Fruit fly (Drosophila melanogaster) whole organism, embryonic: ENCODE results near the gene pigs.

Experiments used
- Awh ChIP-seq: fragments of 200-800 bp; sonication (Bioruptor generic); IDR thresholded peaks from 2 replicates; pipeline ENCODE4, ENCODE4 v1.3.6; 2022; ENCODE audit warnings: missing biosample characterization, missing genetic modification characterization
- B-H2 ChIP-seq: fragments of 200-800 bp; sonication (Bioruptor generic); optimal IDR thresholded peaks from 2 replicates; lab custom pipeline; 2018; ENCODE audit warnings: missing biosample characterization, mild to moderate bottlenecking, missing genetic modification characterization
- CG10431 ChIP-seq: fragments of 200-800 bp; sonication (Bioruptor generic); optimal IDR thresholded peaks from 3 replicates; lab custom pipeline; 2018; ENCODE audit warnings: missing biosample characterization, mild to moderate bottlenecking, missing genetic modification characterization
- CG12769 ChIP-seq: fragments of 200-800 bp; sonication (Bioruptor generic); optimal IDR thresholded peaks from 2 replicates; lab custom pipeline; 2019; ENCODE audit warnings: missing biosample characterization, mild to moderate bottlenecking, missing genetic modification characterization, moderate library complexity
- CG14860 ChIP-seq: fragments of 200-800 bp; sonication (Bioruptor generic); IDR thresholded peaks from 3 replicates; pipeline ENCODE4 v1.3.6; 2022; ENCODE audit warnings: missing biosample characterization, missing genetic modification characterization; ENCODE audit not compliant: partially characterized antibody
- CG1603 ChIP-seq: fragments of 200-800 bp; sonication (Bioruptor generic); optimal IDR thresholded peaks from 2 replicates; lab custom pipeline; 2019; ENCODE audit warnings: missing biosample characterization, mild to moderate bottlenecking, missing genetic modification characterization, moderate library complexity
- CG2678 ChIP-seq: fragments of 200-800 bp; sonication (Bioruptor generic); optimal IDR thresholded peaks from 3 replicates; lab custom pipeline; 2019; ENCODE audit warnings: missing biosample characterization, mild to moderate bottlenecking, missing genetic modification characterization, moderate library complexity
- CG33213 ChIP-seq: fragments of 200-800 bp; sonication (Bioruptor generic); optimal IDR thresholded peaks from 3 replicates; lab custom pipeline; 2016; ENCODE audit warnings: missing biosample characterization, missing genetic modification characterization
- CG34224 ChIP-seq: fragments of 200-800 bp; sonication (Bioruptor generic); IDR thresholded peaks from 3 replicates; pipeline ENCODE4 v1.3.6; 2022; ENCODE audit warnings: missing biosample characterization, missing genetic modification characterization; ENCODE audit not compliant: partially characterized antibody
- CG43689 ChIP-seq: fragments of 200-800 bp; sonication (Bioruptor generic); IDR thresholded peaks from 2 replicates; pipeline ENCODE4 v1.3.6; 2022; ENCODE audit warnings: missing biosample characterization, missing genetic modification characterization
- CG4424 ChIP-seq: fragments of 200-800 bp; sonication (Bioruptor generic); optimal IDR thresholded peaks from 3 replicates; lab custom pipeline; 2016; ENCODE audit warnings: missing biosample characterization, missing genetic modification characterization
- CG5180 ChIP-seq: fragments of 200-800 bp; sonication (Bioruptor generic); optimal IDR thresholded peaks from 3 replicates; lab custom pipeline; 2017; ENCODE audit warnings: missing biosample characterization, missing genetic modification characterization, mild to moderate bottlenecking, moderate library complexity, missing genetic modification reagents
- CG5953 ChIP-seq: fragments of 200-800 bp; sonication (Bioruptor generic); IDR thresholded peaks from 2 replicates; pipeline ENCODE4 v1.3.6; 2022; ENCODE audit warnings: missing biosample characterization, missing genetic modification characterization
- CG6683 ChIP-seq: fragments of 200-800 bp; sonication (Bioruptor generic); optimal IDR thresholded peaks from 2 replicates; lab custom pipeline; 2017; ENCODE audit warnings: missing biosample characterization, mild to moderate bottlenecking, missing genetic modification characterization, missing genetic modification reagents
- CG6765 ChIP-seq: fragments of 200-800 bp; sonication (Bioruptor generic); optimal IDR thresholded peaks from 3 replicates; lab custom pipeline; 2017; ENCODE audit warnings: missing biosample characterization, mild to moderate bottlenecking, missing genetic modification characterization
- CG6791 ChIP-seq: fragments of 200-800 bp; sonication (Bioruptor generic); IDR thresholded peaks from 3 replicates; pipeline ENCODE4 v1.3.6; 2022; ENCODE audit warnings: missing biosample characterization, missing genetic modification characterization; ENCODE audit not compliant: partially characterized antibody
- CG7271 ChIP-seq: fragments of 200-800 bp; sonication (Bioruptor generic); optimal IDR thresholded peaks from 2 replicates; lab custom pipeline; 2018; ENCODE audit warnings: missing biosample characterization, mild to moderate bottlenecking, missing genetic modification characterization, moderate library complexity
- CG8290 ChIP-seq, 3 experiments: fragments of 200-800 bp; sonication (Bioruptor generic); optimal IDR thresholded peaks; 2 replicates each; lab custom pipeline; 2016 to 2019; ENCODE audit warnings: missing biosample characterization in 3 of 3, missing genetic modification characterization in 3 of 3, mild to moderate bottlenecking in 2 of 3, moderate library complexity in 1 of 3
- Doc3 ChIP-seq: fragments of 200-800 bp; sonication (Bioruptor generic); IDR thresholded peaks from 3 replicates; pipeline ENCODE4 v1.3.6; 2022; ENCODE audit warnings: missing biosample characterization, missing genetic modification characterization; ENCODE audit not compliant: partially characterized antibody
- Dp ChIP-seq: fragments of 200-800 bp; sonication (Bioruptor generic); optimal IDR thresholded peaks from 2 replicates; lab custom pipeline; 2018; ENCODE audit warnings: missing biosample characterization, mild to moderate bottlenecking, missing genetic modification characterization, moderate library complexity
- Drgx ChIP-seq: fragments of 200-800 bp; sonication (Bioruptor generic); IDR thresholded peaks from 2 replicates; pipeline ENCODE4 v1.3.6; 2022; ENCODE audit warnings: missing biosample characterization, missing genetic modification characterization
- E2f1 ChIP-seq: fragments of 200-800 bp; sonication (Bioruptor generic); IDR thresholded peaks from 2 replicates; pipeline ENCODE4 v1.3.6; 2022; ENCODE audit warnings: missing biosample characterization, missing genetic modification characterization
- Elba2 ChIP-seq: fragments of 200-800 bp; sonication (Bioruptor generic); optimal IDR thresholded peaks from 3 replicates; lab custom pipeline; 2016; ENCODE audit warnings: missing biosample characterization, missing genetic modification characterization
- H15 ChIP-seq: fragments of 200-800 bp; sonication (Bioruptor generic); IDR thresholded peaks from 3 replicates; pipeline ENCODE4 v1.3.6; 2022; ENCODE audit warnings: missing biosample characterization, missing genetic modification characterization
- Hr78 ChIP-seq, 2 experiments: fragments of 200-800 bp in 1 of 2; fragments of >200 bp in 1 of 2; sonication (Bioruptor generic) in 1 of 2; optimal IDR thresholded peaks; 2 replicates each; lab custom pipeline; 2017 to 2019; ENCODE audit warnings: missing biosample characterization in 2 of 2, missing genetic modification characterization in 2 of 2, mild to moderate bottlenecking in 1 of 2, moderate library complexity in 1 of 2
- MBD-R2 ChIP-seq: fragments of 200-800 bp; sonication (Bioruptor generic); IDR thresholded peaks from 2 replicates; pipeline ENCODE4 v1.3.6; 2022; ENCODE audit warnings: missing biosample characterization, missing genetic modification characterization
- Oli ChIP-seq: fragments of 200-800 bp; sonication (Bioruptor generic); optimal IDR thresholded peaks from 2 replicates; lab custom pipeline; 2018; ENCODE audit warnings: missing biosample characterization, mild to moderate bottlenecking, missing genetic modification characterization, moderate library complexity
- PHDP ChIP-seq: fragments of 200-800 bp; sonication (Bioruptor generic); optimal IDR thresholded peaks from 3 replicates; lab custom pipeline; 2018; ENCODE audit warnings: missing biosample characterization, mild to moderate bottlenecking, missing genetic modification characterization, moderate library complexity
- br ChIP-seq: fragments of >200 bp; optimal IDR thresholded peaks from 2 replicates; lab custom pipeline; 2017
- caup ChIP-seq: fragments of 200-800 bp; sonication (Bioruptor generic); optimal IDR thresholded peaks from 3 replicates; lab custom pipeline; 2017; ENCODE audit warnings: missing biosample characterization, mild to moderate bottlenecking, missing genetic modification characterization, moderate library complexity; ENCODE audit not compliant: severe bottlenecking
- chinmo ChIP-seq: fragments of 200-800 bp; sonication (Bioruptor generic); IDR thresholded peaks from 4 replicates; pipeline ENCODE4 v1.3.6; 2022; ENCODE audit warnings: missing biosample characterization, missing genetic modification characterization; ENCODE audit not compliant: partially characterized antibody
- chn ChIP-seq: fragments of 200-800 bp; sonication (Bioruptor generic); optimal IDR thresholded peaks from 2 replicates; lab custom pipeline; 2016; ENCODE audit warnings: missing biosample characterization, missing genetic modification characterization
- crc ChIP-seq: fragments of 200-800 bp; sonication (Bioruptor generic); optimal IDR thresholded peaks from 2 replicates; lab custom pipeline; 2016; ENCODE audit warnings: missing biosample characterization, missing genetic modification characterization
- dati ChIP-seq: fragments of 200-800 bp; sonication (Bioruptor generic); IDR thresholded peaks from 2 replicates; pipeline ENCODE4 v1.3.6; 2022; ENCODE audit warnings: missing biosample characterization, missing genetic modification characterization
- fd64A ChIP-seq: fragments of 200-800 bp; sonication (Bioruptor generic); optimal IDR thresholded peaks from 3 replicates; lab custom pipeline; 2018; ENCODE audit warnings: missing biosample characterization, mild to moderate bottlenecking, missing genetic modification characterization
- ham ChIP-seq: fragments of 200-800 bp; sonication (Bioruptor generic); IDR thresholded peaks from 2 replicates; pipeline ENCODE4 v1.3.6; 2022; ENCODE audit warnings: missing biosample characterization, missing genetic modification characterization
- her ChIP-seq: fragments of 200-800 bp; sonication (Bioruptor generic); optimal IDR thresholded peaks from 2 replicates; lab custom pipeline; 2016; ENCODE audit warnings: missing biosample characterization, missing genetic modification characterization
- jing ChIP-seq: fragments of 200-800 bp; sonication (Bioruptor generic); optimal IDR thresholded peaks from 2 replicates; lab custom pipeline; 2018; ENCODE audit warnings: missing biosample characterization, mild to moderate bottlenecking, missing genetic modification characterization
- lmd ChIP-seq: fragments of 200-800 bp; sonication (Bioruptor generic); IDR thresholded peaks from 2 replicates; pipeline ENCODE4 v1.3.6; 2022; ENCODE audit warnings: missing biosample characterization, missing genetic modification characterization
- luna ChIP-seq: fragments of 200-800 bp; sonication (Bioruptor generic); optimal IDR thresholded peaks from 2 replicates; lab custom pipeline; 2016; ENCODE audit warnings: missing biosample characterization, missing genetic modification characterization
- mld ChIP-seq: fragments of 200-800 bp; sonication (Bioruptor generic); IDR thresholded peaks from 3 replicates; pipeline ENCODE4 v1.3.6; 2022; ENCODE audit warnings: missing biosample characterization, missing genetic modification characterization; ENCODE audit not compliant: partially characterized antibody
- org-1 ChIP-seq: fragments of 200-800 bp; sonication (Bioruptor generic); optimal IDR thresholded peaks from 2 replicates; lab custom pipeline; 2017; ENCODE audit warnings: missing biosample characterization, missing genetic modification characterization
- prd ChIP-seq, 3 experiments: fragments of >200 bp in 2 of 3; fragments of 200-800 bp in 1 of 3; sonication (Bioruptor generic) in 1 of 3; optimal IDR thresholded peaks in 2 of 3; IDR thresholded peaks in 1 of 3; 2 replicates in 2 of 3; 3 replicates in 1 of 3; pipeline versions ENCODE4 v1.3.6 to Lab custom; 2017 to 2022; ENCODE audit warnings: missing biosample characterization in 1 of 3, missing genetic modification characterization in 1 of 3
- ranshi ChIP-seq: fragments of 200-800 bp; sonication (Bioruptor generic); IDR thresholded peaks from 2 replicates; pipeline ENCODE4 v1.3.6; 2022; ENCODE audit warnings: missing biosample characterization, missing genetic modification characterization
- sima ChIP-seq: fragments of 200-800 bp; sonication (Bioruptor generic); optimal IDR thresholded peaks from 2 replicates; lab custom pipeline; 2016; ENCODE audit warnings: missing biosample characterization, missing genetic modification characterization
- sisA ChIP-seq: fragments of 200-800 bp; sonication (Bioruptor generic); IDR thresholded peaks from 2 replicates; pipeline ENCODE4 v1.3.6; 2022; ENCODE audit warnings: missing biosample characterization, missing genetic modification characterization
- sna ChIP-seq: fragments of 200-800 bp; sonication (Bioruptor generic); IDR thresholded peaks from 2 replicates; pipeline ENCODE4 v1.3.6; 2022; ENCODE audit warnings: missing biosample characterization, missing genetic modification characterization; ENCODE audit not compliant: partially characterized antibody
- sqz ChIP-seq: fragments of 200-800 bp; sonication (Bioruptor generic); optimal IDR thresholded peaks from 3 replicates; lab custom pipeline; 2018; ENCODE audit warnings: missing biosample characterization, mild to moderate bottlenecking, missing genetic modification characterization
- wek ChIP-seq: fragments of 200-800 bp; sonication (Bioruptor generic); optimal IDR thresholded peaks from 3 replicates; lab custom pipeline; 2018; ENCODE audit warnings: missing biosample characterization, mild to moderate bottlenecking, missing genetic modification characterization, moderate library complexity
- wor ChIP-seq: fragments of 200-800 bp; sonication (Bioruptor generic); IDR thresholded peaks from 2 replicates; pipeline ENCODE4 v1.3.6; 2022; ENCODE audit warnings: missing biosample characterization, missing genetic modification characterization

The pigs gene

dm6 chrX:6661392-6661837, 61.6 kb downstream of the pigs start, which contains the start of the genes CG3224 and Ctr1A (continued):
- TF ChIP-seq wor (GFP tag; lab: Robert Waterston, UW) (no peak), dati (GFP tag; lab: Robert Waterston, UW) (no peak), Oli (tag; lab: Kevin White, UChicago) (no peak), ham (no peak), Awh (GFP tag; lab: Robert Waterston, UW) (no peak), CG4424 (GFP tag; lab: Kevin White, UChicago) (no peak), sna (GFP tag; lab: Robert Waterston, UW) (peak; percentile 29; the same call in 1 of the 2 replicates), sqz (GFP tag; lab: Kevin White, UChicago) (peak; percentile 43), CG5953 (GFP tag; lab: Robert Waterston, UW) (no peak), chinmo (GFP tag; lab: Robert Waterston, UW) (peak; percentile 79; the same call in 2 of the 4 replicates), chn (GFP tag; lab: Kevin White, UChicago) (no peak), CG34224 (GFP tag; lab: Robert Waterston, UW) (no peak), CG2678 (tag; lab: Kevin White, UChicago) (no peak), Hr78 (GFP tag; optimal IDR thresholded peaks at IDR 0.05; lab: Kevin White, UChicago) (no peak), her (GFP tag; lab: Kevin White, UChicago) (no peak), CG6683 (GFP tag; lab: Kevin White, UChicago) (no peak), CG14860 (GFP tag; lab: Robert Waterston, UW) (no peak), ranshi (GFP tag; lab: Robert Waterston, UW) (no peak), wek (GFP tag; lab: Kevin White, UChicago) (no peak), crc (GFP tag; lab: Kevin White, UChicago) (no peak), CG10431 (GFP tag; lab: Kevin White, UChicago) (no peak), Elba2 (no peak), br (lab: Kevin White, UChicago) (no peak), CG6765 (no peak), CG33213 (no peak), MBD-R2 (GFP tag; lab: Robert Waterston, UW) (peak; percentile 33; the same call in 1 of the 2 replicates), CG43689 (no peak), CG5180 (GFP tag; lab: Kevin White, UChicago) (no peak), CG6791 (GFP tag; lab: Robert Waterston, UW) (no peak), mld (no peak), B-H2 (GFP tag; lab: Kevin White, UChicago) (no peak), CG8290 (GFP tag; optimal IDR thresholded peaks at IDR 0.05; lab: Kevin White, UChicago) (no peak), CG8290 (tag; optimal IDR thresholded peaks at IDR 0.05; lab: Kevin White, UChicago) (no peak), CG7271 (tag; lab: Kevin White, UChicago) (no peak), fd64A (no peak), Drgx (GFP tag; lab: Robert Waterston, UW) (no peak), PHDP (no peak), lmd (GFP tag; lab: Robert Waterston, UW) (no peak), caup (GFP tag; lab: Kevin White, UChicago) (no peak), luna (GFP tag; lab: Kevin White, UChicago) (no peak), sima (GFP tag; lab: Kevin White, UChicago) (no peak), org-1 (GFP tag; lab: Kevin White, UChicago) (no peak), CG12769 (tag; lab: Kevin White, UChicago) (no peak), prd (optimal IDR thresholded peaks at IDR 0.05; lab: Kevin White, UChicago) (no peak), prd (GFP tag; IDR thresholded peaks at IDR 0.05; lab: Robert Waterston, UW) (no peak), Dp (GFP tag; lab: Kevin White, UChicago) (peak; percentile 26), H15 (no peak), jing (no peak), CG1603 (tag; lab: Kevin White, UChicago) (peak; percentile 31), sisA (GFP tag; lab: Robert Waterston, UW) (no peak), Doc3 (no peak), E2f1 (GFP tag; lab: Robert Waterston, UW) (no peak)
